Fruit fly (Drosophila melanogaster) whole organism, embryonic: ENCODE measurements around the gene CG2124.

Source experiments
- Abd-B ChIP-seq: fragments of 200-800 bp; sonication (Bioruptor generic); optimal IDR thresholded peaks from 2 replicates; lab custom pipeline; 2018; ENCODE audit warnings: missing biosample characterization, mild to moderate bottlenecking, missing genetic modification characterization, moderate library complexity
- Asciz ChIP-seq: fragments of 200-800 bp; sonication (Bioruptor generic); optimal IDR thresholded peaks from 2 replicates; lab custom pipeline; 2017; ENCODE audit warnings: missing biosample characterization, mild to moderate bottlenecking, missing genetic modification characterization, missing genetic modification reagents
- CG10267 ChIP-seq: fragments of 200-800 bp; sonication (Bioruptor generic); optimal IDR thresholded peaks from 2 replicates; lab custom pipeline; 2018; ENCODE audit warnings: missing biosample characterization, mild to moderate bottlenecking, missing genetic modification characterization, moderate library complexity
- CG11247 ChIP-seq: fragments of 200-800 bp; sonication (Bioruptor generic); IDR thresholded peaks from 2 replicates; pipeline ENCODE4 v1.3.6; 2022; ENCODE audit warnings: missing biosample characterization, missing genetic modification characterization
- CG11398 ChIP-seq: fragments of 200-800 bp; sonication (Bioruptor generic); optimal IDR thresholded peaks from 2 replicates; lab custom pipeline; 2016; ENCODE audit warnings: missing biosample characterization, missing genetic modification characterization
- CG12744 ChIP-seq: fragments of 200-800 bp; sonication (Bioruptor generic); optimal IDR thresholded peaks from 2 replicates; lab custom pipeline; 2016; ENCODE audit warnings: missing biosample characterization, missing genetic modification characterization
- CG15514 ChIP-seq: fragments of 200-800 bp; sonication (Bioruptor generic); optimal IDR thresholded peaks from 3 replicates; lab custom pipeline; 2017; ENCODE audit warnings: missing biosample characterization, missing genetic modification characterization, mild to moderate bottlenecking, moderate library complexity, missing genetic modification reagents
- CG16863 ChIP-seq: fragments of 200-800 bp; sonication (Bioruptor generic); optimal IDR thresholded peaks from 3 replicates; lab custom pipeline; 2016; ENCODE audit warnings: missing biosample characterization, missing genetic modification characterization
- CG17186 ChIP-seq: fragments of 200-800 bp; sonication (Bioruptor generic); optimal IDR thresholded peaks from 3 replicates; lab custom pipeline; 2017; ENCODE audit warnings: missing biosample characterization, missing genetic modification reagents, missing genetic modification characterization
- CG17568 ChIP-seq: fragments of 200-800 bp; sonication (Bioruptor generic); optimal IDR thresholded peaks from 2 replicates; lab custom pipeline; 2018; ENCODE audit warnings: missing biosample characterization, mild to moderate bottlenecking, missing genetic modification characterization, moderate library complexity
- CG17912 ChIP-seq: fragments of 200-800 bp; sonication (Bioruptor generic); optimal IDR thresholded peaks from 2 replicates; lab custom pipeline; 2018; ENCODE audit warnings: missing biosample characterization, mild to moderate bottlenecking, missing genetic modification characterization
- CG1792 ChIP-seq: fragments of 200-800 bp; sonication (Bioruptor generic); optimal IDR thresholded peaks from 2 replicates; lab custom pipeline; 2016; ENCODE audit warnings: missing biosample characterization, missing genetic modification characterization
- CG18764 ChIP-seq: fragments of 200-800 bp; sonication (Bioruptor generic); optimal IDR thresholded peaks from 3 replicates; lab custom pipeline; 2016; ENCODE audit warnings: missing biosample characterization, missing genetic modification characterization
- CG2712 ChIP-seq: fragments of 200-800 bp; optimal IDR thresholded peaks from 3 replicates; lab custom pipeline; 2019; ENCODE audit warnings: missing biosample characterization, mild to moderate bottlenecking, missing genetic modification characterization, moderate library complexity
- CG2875 ChIP-seq: fragments of 200-800 bp; sonication (Bioruptor generic); optimal IDR thresholded peaks from 2 replicates; lab custom pipeline; 2017; ENCODE audit warnings: missing biosample characterization, mild to moderate bottlenecking, missing genetic modification characterization, missing genetic modification reagents
- CG31441 ChIP-seq: fragments of 200-800 bp; sonication (Bioruptor generic); IDR thresholded peaks from 2 replicates; pipeline ENCODE4 v1.3.6; 2022; ENCODE audit warnings: missing biosample characterization, missing genetic modification characterization
- CG32772 ChIP-seq: fragments of 200-800 bp; sonication (Bioruptor generic); IDR thresholded peaks from 2 replicates; pipeline ENCODE4 v1.3.6; 2022; ENCODE audit warnings: missing biosample characterization, missing genetic modification characterization
- CG3847 ChIP-seq: fragments of 200-800 bp; sonication (Bioruptor generic); IDR thresholded peaks from 2 replicates; pipeline ENCODE4 v1.3.6; 2022; ENCODE audit warnings: missing biosample characterization, missing genetic modification characterization
- Chrac-16 ChIP-seq: fragments of 200-800 bp; sonication (Bioruptor generic); optimal IDR thresholded peaks from 3 replicates; lab custom pipeline; 2016; ENCODE audit warnings: missing biosample characterization, missing genetic modification characterization
- Deaf1 ChIP-seq: fragments of 200-800 bp; optimal IDR thresholded peaks from 3 replicates; lab custom pipeline; 2019; ENCODE audit warnings: missing biosample characterization, mild to moderate bottlenecking, missing genetic modification characterization, moderate library complexity
- ERR ChIP-seq: fragments of 200-800 bp; sonication (Bioruptor generic); optimal IDR thresholded peaks from 2 replicates; lab custom pipeline; 2016; ENCODE audit warnings: missing biosample characterization, missing genetic modification characterization
- Ets97D ChIP-seq: fragments of 200-800 bp; sonication (Bioruptor generic); optimal IDR thresholded peaks from 3 replicates; lab custom pipeline; 2016; ENCODE audit warnings: missing biosample characterization, missing genetic modification characterization
- Gug ChIP-seq: fragments of 200-800 bp; sonication (Bioruptor generic); IDR thresholded peaks from 4 replicates; pipeline ENCODE4 v1.3.6; 2022; ENCODE audit warnings: missing biosample characterization, missing genetic modification characterization
- Hsf ChIP-seq: fragments of 200-800 bp; sonication (Bioruptor generic); optimal IDR thresholded peaks from 3 replicates; lab custom pipeline; 2016; ENCODE audit warnings: missing biosample characterization, missing genetic modification characterization
- Pdp1 ChIP-seq, 2 experiments: fragments of 200-800 bp; sonication (Bioruptor generic); optimal IDR thresholded peaks; 3 replicates each; lab custom pipeline; 2016; ENCODE audit warnings: missing biosample characterization in 2 of 2, missing genetic modification characterization in 2 of 2, mild to moderate bottlenecking in 1 of 2, moderate library complexity in 1 of 2
- Rfx ChIP-seq: fragments of 200-800 bp; sonication (Bioruptor generic); IDR thresholded peaks from 2 replicates; pipeline ENCODE4 v1.3.6; 2022; ENCODE audit warnings: missing biosample characterization, missing genetic modification characterization
- Six4 ChIP-seq: fragments of 200-800 bp; sonication (Bioruptor generic); optimal IDR thresholded peaks from 2 replicates; lab custom pipeline; 2016; ENCODE audit warnings: missing biosample characterization, missing genetic modification characterization
- Sox100B ChIP-seq: fragments of 200-800 bp; sonication (Bioruptor generic); optimal IDR thresholded peaks from 3 replicates; lab custom pipeline; 2018; ENCODE audit warnings: missing biosample characterization, mild to moderate bottlenecking, missing genetic modification characterization
- Stat92E ChIP-seq, 3 experiments: fragments of >200 bp in 2 of 3; fragments of 200-800 bp in 1 of 3; sonication (Bioruptor generic) in 1 of 3; optimal IDR thresholded peaks; 2 replicates each; lab custom pipeline; 2017 to 2019; ENCODE audit warnings: missing biosample characterization in 3 of 3, missing genetic modification characterization in 3 of 3, mild to moderate bottlenecking in 1 of 3, moderate library complexity in 1 of 3
- bbx ChIP-seq: fragments of 200-800 bp; sonication (Bioruptor generic); IDR thresholded peaks from 2 replicates; pipeline ENCODE4 v1.3.6; 2022; ENCODE audit warnings: missing biosample characterization, missing genetic modification characterization; ENCODE audit not compliant: partially characterized antibody
- crc ChIP-seq: fragments of 200-800 bp; sonication (Bioruptor generic); optimal IDR thresholded peaks from 2 replicates; lab custom pipeline; 2016; ENCODE audit warnings: missing biosample characterization, missing genetic modification characterization
- dmrt99B ChIP-seq: fragments of 200-800 bp; sonication (Bioruptor generic); optimal IDR thresholded peaks from 2 replicates; lab custom pipeline; 2018; ENCODE audit warnings: missing biosample characterization, mild to moderate bottlenecking, missing genetic modification characterization, moderate library complexity
- ems ChIP-seq: fragments of 200-800 bp; sonication (Bioruptor generic); optimal IDR thresholded peaks from 3 replicates; lab custom pipeline; 2016; ENCODE audit warnings: missing biosample characterization, missing genetic modification characterization
- fd102C ChIP-seq: fragments of 200-800 bp; sonication (Bioruptor generic); optimal IDR thresholded peaks from 2 replicates; lab custom pipeline; 2018; ENCODE audit warnings: missing biosample characterization, mild to moderate bottlenecking, missing genetic modification characterization, moderate library complexity
- gt ChIP-seq: fragments of 200-800 bp; sonication (Bioruptor generic); IDR thresholded peaks from 2 replicates; pipeline ENCODE4 v1.3.6; 2022; ENCODE audit warnings: missing biosample characterization, missing genetic modification characterization
- hbn ChIP-seq: fragments of 200-800 bp; sonication (Bioruptor generic); IDR thresholded peaks from 2 replicates; pipeline ENCODE4 v1.3.6; 2022; ENCODE audit warnings: missing biosample characterization, missing genetic modification characterization; ENCODE audit not compliant: partially characterized antibody
- jumu ChIP-seq: fragments of 200-800 bp; sonication (Bioruptor generic); optimal IDR thresholded peaks from 3 replicates; lab custom pipeline; 2016; ENCODE audit warnings: missing biosample characterization, missing genetic modification characterization
- knrl ChIP-seq: fragments of 200-800 bp; sonication (Bioruptor generic); IDR thresholded peaks from 3 replicates; pipeline ENCODE4 v1.3.6; 2022; ENCODE audit warnings: missing biosample characterization, missing genetic modification characterization; ENCODE audit not compliant: partially characterized antibody
- lab ChIP-seq: fragments of 200-800 bp; sonication (Bioruptor generic); optimal IDR thresholded peaks from 3 replicates; lab custom pipeline; 2017; ENCODE audit warnings: missing biosample characterization, missing genetic modification characterization, mild to moderate bottlenecking, moderate library complexity, missing genetic modification reagents
- lilli ChIP-seq: fragments of 200-800 bp; sonication (Bioruptor generic); optimal IDR thresholded peaks from 3 replicates; lab custom pipeline; 2016; ENCODE audit warnings: missing biosample characterization, missing genetic modification characterization
- lmd ChIP-seq: fragments of 200-800 bp; sonication (Bioruptor generic); IDR thresholded peaks from 2 replicates; pipeline ENCODE4 v1.3.6; 2022; ENCODE audit warnings: missing biosample characterization, missing genetic modification characterization
- otp ChIP-seq: fragments of 200-800 bp; sonication (Bioruptor generic); IDR thresholded peaks from 3 replicates; pipeline ENCODE4, ENCODE4 v1.3.6; 2022; ENCODE audit warnings: missing biosample characterization, missing genetic modification characterization
- p53 ChIP-seq: fragments of 200-800 bp; sonication (Bioruptor generic); optimal IDR thresholded peaks from 2 replicates; lab custom pipeline; 2016; ENCODE audit warnings: missing biosample characterization, missing genetic modification characterization
- psq ChIP-seq: fragments of 200-800 bp; sonication (Bioruptor generic); optimal IDR thresholded peaks from 2 replicates; lab custom pipeline; 2017; ENCODE audit warnings: missing biosample characterization, missing genetic modification characterization
- sisA ChIP-seq: fragments of 200-800 bp; sonication (Bioruptor generic); IDR thresholded peaks from 2 replicates; pipeline ENCODE4 v1.3.6; 2022; ENCODE audit warnings: missing biosample characterization, missing genetic modification characterization
- slbo ChIP-seq: fragments of 200-800 bp; sonication (Bioruptor generic); IDR thresholded peaks from 2 replicates; pipeline ENCODE4 v1.3.6; 2022; ENCODE audit warnings: missing biosample characterization, missing genetic modification characterization
- sr ChIP-seq: fragments of 200-800 bp; sonication (Bioruptor generic); IDR thresholded peaks from 3 replicates; pipeline ENCODE4 v1.3.6; 2022; ENCODE audit warnings: missing biosample characterization, missing genetic modification characterization
- stwl ChIP-seq: fragments of 200-800 bp; sonication (Bioruptor generic); optimal IDR thresholded peaks from 3 replicates; lab custom pipeline; 2018; ENCODE audit warnings: missing biosample characterization, mild to moderate bottlenecking, missing genetic modification characterization, moderate library complexity
- tup ChIP-seq: fragments of 200-800 bp; sonication (Bioruptor generic); optimal IDR thresholded peaks from 2 replicates; lab custom pipeline; 2016; ENCODE audit warnings: missing biosample characterization, mild to moderate bottlenecking, missing genetic modification characterization, moderate library complexity
- twi ChIP-seq: fragments of 200-800 bp; optimal IDR thresholded peaks from 2 replicates; lab custom pipeline; 2019; ENCODE audit warnings: missing biosample characterization, mild to moderate bottlenecking, missing genetic modification characterization, moderate library complexity
- unpg ChIP-seq: fragments of 200-800 bp; sonication (Bioruptor generic); optimal IDR thresholded peaks from 3 replicates; lab custom pipeline; 2018; ENCODE audit warnings: missing biosample characterization, mild to moderate bottlenecking, missing genetic modification characterization, moderate library complexity

CG2124 gene

dm6 chrX:10561433-10561832 lies 34.5 kb upstream of the CG2124 start (continued):
- TF ChIP-seq CG11398 (no peak), Abd-B (GFP tag; lab: Kevin White, UChicago) (peak; percentile 53), stwl (no peak), ems (GFP tag; lab: Kevin White, UChicago) (no peak), hbn (GFP tag; lab: Robert Waterston, UW) (no peak), Asciz (no peak), CG3847 (GFP tag; lab: Robert Waterston, UW) (peak; percentile 29; the same call in 1 of the 2 replicates), Pdp1 (GFP tag; optimal IDR thresholded peaks at IDR 0.05; lab: Kevin White, UChicago) (peak in 1 of 2 experiments; percentile 2), jumu (GFP tag; lab: Kevin White, UChicago) (no peak), CG18764 (no peak), Deaf1 (tag; lab: Kevin White, UChicago) (peak; percentile 22), CG17568 (no peak), sr (GFP tag; lab: Robert Waterston, UW) (no peak), Gug (no peak), gt (GFP tag; lab: Robert Waterston, UW) (no peak), CG11247 (GFP tag; lab: Robert Waterston, UW) (no peak), Six4 (GFP tag; lab: Kevin White, UChicago) (peak; percentile 13), lmd (GFP tag; lab: Robert Waterston, UW) (peak; percentile 53), CG31441 (peak; percentile 69), otp (no peak), fd102C (no peak), CG12744 (no peak), lab (peak; percentile 65), dmrt99B (tag; lab: Kevin White, UChicago) (peak; percentile 77), sisA (GFP tag; lab: Robert Waterston, UW) (no peak), CG1792 (no peak), crc (GFP tag; lab: Kevin White, UChicago) (no peak), CG32772 (peak; percentile 35; the same call in 1 of the 2 replicates), Rfx (GFP tag; lab: Robert Waterston, UW) (peak; percentile 60), unpg (peak; percentile 70), slbo (GFP tag; lab: Robert Waterston, UW) (peak; percentile 61), p53 (GFP tag; lab: Kevin White, UChicago) (no peak), CG2875 (GFP tag; lab: Kevin White, UChicago) (no peak), Hsf (GFP tag; lab: Kevin White, UChicago) (peak; percentile 12), CG10267 (tag; lab: Kevin White, UChicago) (peak; percentile 38), psq (GFP tag; lab: Kevin White, UChicago) (no peak), Chrac-16 (GFP tag; lab: Kevin White, UChicago) (peak; percentile 28), Sox100B (GFP tag; lab: Kevin White, UChicago) (peak; percentile 54), bbx (GFP tag; lab: Robert Waterston, UW) (no peak), CG16863 (GFP tag; lab: Kevin White, UChicago) (no peak), CG15514 (no peak), ERR (GFP tag; lab: Kevin White, UChicago) (no peak), CG17186 (GFP tag; lab: Kevin White, UChicago) (no peak), lilli (GFP tag; lab: Kevin White, UChicago) (peak; percentile 29), CG2712 (tag; lab: Kevin White, UChicago) (peak; percentile 65), knrl (no peak), Ets97D (no peak), Stat92E (GFP tag; optimal IDR thresholded peaks at IDR 0.05; lab: Kevin White, UChicago) (no peak), tup (no peak), twi (tag; lab: Kevin White, UChicago) (no peak), CG17912 (GFP tag; lab: Kevin White, UChicago) (no peak)
